Fruit fly (Drosophila melanogaster) whole organism, wandering third instar larva: ENCODE measurements around the gene Tsc1.

Source experiments
- Abd-B ChIP-seq: fragments of >200 bp; optimal IDR thresholded peaks from 2 replicates; lab custom pipeline; 2017; ENCODE audit warnings: missing biosample characterization, missing genetic modification characterization
- CG9705 ChIP-seq: fragments of 200-800 bp; sonication (Bioruptor generic); optimal IDR thresholded peaks from 2 replicates; lab custom pipeline; 2018; ENCODE audit warnings: missing biosample characterization, mild to moderate bottlenecking, missing genetic modification characterization
- CrebA ChIP-seq: fragments of 200-800 bp; sonication (Bioruptor generic); optimal IDR thresholded peaks from 2 replicates; lab custom pipeline; 2016; ENCODE audit warnings: missing biosample characterization, mild to moderate bottlenecking, missing genetic modification characterization, borderline replicate concordance
- Dfd ChIP-seq: fragments of >200 bp; optimal IDR thresholded peaks from 2 replicates; lab custom pipeline; 2017; ENCODE audit warnings: missing biosample characterization, missing genetic modification characterization
- Dif ChIP-seq: fragments of 200-275, 200-300 bp; sonication (Bioruptor generic); optimal IDR thresholded peaks from 2 replicates; lab custom pipeline; 2018; ENCODE audit warnings: missing biosample characterization, missing genetic modification characterization; ENCODE audit not compliant: partially characterized antibody
- GATAd ChIP-seq: sonication (Bioruptor generic); optimal IDR thresholded peaks from 2 replicates; lab custom pipeline; 2016; ENCODE audit warnings: missing biosample characterization, missing genetic modification characterization
- HLH106 ChIP-seq: fragments of 200-800 bp; optimal IDR thresholded peaks from 3 replicates; lab custom pipeline; 2019; ENCODE audit warnings: missing biosample characterization, mild to moderate bottlenecking, missing genetic modification characterization, moderate library complexity
- Hnf4 ChIP-seq: fragments of 200-800 bp; sonication (Bioruptor generic); optimal IDR thresholded peaks from 2 replicates; lab custom pipeline; 2016; ENCODE audit warnings: missing biosample characterization, mild to moderate bottlenecking, missing genetic modification characterization
- Hr78 ChIP-seq: fragments of >200 bp; optimal IDR thresholded peaks from 2 replicates; lab custom pipeline; 2017; ENCODE audit warnings: missing biosample characterization, missing genetic modification characterization
- Hr83 ChIP-seq: fragments of 200-300 bp; sonication (Bioruptor generic); optimal IDR thresholded peaks from 2 replicates; lab custom pipeline; 2016; ENCODE audit warnings: missing biosample characterization, mild to moderate bottlenecking, missing genetic modification characterization, moderate library complexity; ENCODE audit not compliant: poor library complexity, severe bottlenecking
- Jra ChIP-seq: sonication (Bioruptor generic); optimal IDR thresholded peaks from 2 replicates; lab custom pipeline; 2016; ENCODE audit warnings: missing biosample characterization, missing genetic modification characterization
- Mio ChIP-seq: sonication (Bioruptor generic); optimal IDR thresholded peaks from 2 replicates; lab custom pipeline; 2016; ENCODE audit warnings: missing biosample characterization, missing genetic modification characterization
- Myc ChIP-seq: fragments of >200 bp; optimal IDR thresholded peaks from 2 replicates; lab custom pipeline; 2017
- OdsH ChIP-seq: fragments of 200-800 bp; sonication (Bioruptor generic); optimal IDR thresholded peaks from 2 replicates; lab custom pipeline; 2016; ENCODE audit warnings: missing biosample characterization, mild to moderate bottlenecking, missing genetic modification characterization
- Rel ChIP-seq, 2 experiments: fragments of 200-800 bp; sonication (Bioruptor generic) in 1 of 2; optimal IDR thresholded peaks; 2 replicates in 1 of 2; 3 replicates in 1 of 2; lab custom pipeline; 2016 to 2019; ENCODE audit warnings: mild to moderate bottlenecking in 2 of 2, missing biosample characterization in 2 of 2, missing genetic modification characterization in 2 of 2, moderate library complexity in 1 of 2
- Sp1 ChIP-seq: fragments of 200-800 bp; sonication (Bioruptor generic); optimal IDR thresholded peaks from 3 replicates; lab custom pipeline; 2019; ENCODE audit warnings: missing biosample characterization, mild to moderate bottlenecking, missing genetic modification characterization, moderate library complexity
- Vsx2 ChIP-seq: fragments of 200-300, 225-300 bp; sonication (Bioruptor generic); optimal IDR thresholded peaks from 2 replicates; lab custom pipeline; 2018; ENCODE audit warnings: missing biosample characterization, missing genetic modification characterization; ENCODE audit not compliant: partially characterized antibody
- br ChIP-seq: fragments of 200-800 bp; sonication (Bioruptor generic); optimal IDR thresholded peaks from 2 replicates; lab custom pipeline; 2016; ENCODE audit warnings: missing biosample characterization, missing genetic modification characterization
- brk ChIP-seq: fragments of 200-800 bp; sonication (Bioruptor generic); optimal IDR thresholded peaks from 2 replicates; lab custom pipeline; 2016; ENCODE audit warnings: missing biosample characterization, mild to moderate bottlenecking, missing genetic modification characterization
- dl ChIP-seq, 2 experiments: fragments of 175-275, 200-275 bp in 1 of 2; fragments of 200-275 bp in 1 of 2; sonication (Bioruptor generic); optimal IDR thresholded peaks; lab custom pipeline; 2018; ENCODE audit warnings: mild to moderate bottlenecking in 2 of 2, missing biosample characterization in 2 of 2, missing genetic modification characterization in 2 of 2, moderate library complexity in 2 of 2; ENCODE audit not compliant: partially characterized antibody in 2 of 2, insufficient read depth in 1 of 2
- dmrt93B ChIP-seq: fragments of 200-800 bp; sonication (Bioruptor generic); optimal IDR thresholded peaks from 2 replicates; lab custom pipeline; 2018; ENCODE audit warnings: missing biosample characterization, mild to moderate bottlenecking, missing genetic modification characterization
- dsf ChIP-seq: sonication (Bioruptor generic); optimal IDR thresholded peaks from 2 replicates; lab custom pipeline; 2016; ENCODE audit warnings: missing biosample characterization, missing genetic modification characterization, borderline replicate concordance
- ey ChIP-seq: fragments of 200-800 bp; sonication (Bioruptor generic); optimal IDR thresholded peaks from 2 replicates; lab custom pipeline; 2016; ENCODE audit warnings: missing biosample characterization, missing genetic modification characterization
- foxo ChIP-seq, 2 experiments: fragments of 200-800 bp; sonication (Bioruptor generic); optimal IDR thresholded peaks; 2 replicates in 1 of 2; 3 replicates in 1 of 2; lab custom pipeline; 2016 to 2017; ENCODE audit warnings: missing biosample characterization in 2 of 2, missing genetic modification characterization in 2 of 2
- fru ChIP-seq: fragments of 200-800 bp; sonication (Bioruptor generic); optimal IDR thresholded peaks from 3 replicates; lab custom pipeline; 2016; ENCODE audit warnings: missing biosample characterization, mild to moderate bottlenecking, missing genetic modification characterization
- h ChIP-seq: fragments of 200-800 bp; sonication (Bioruptor generic); optimal IDR thresholded peaks from 3 replicates; lab custom pipeline; 2016; ENCODE audit warnings: missing biosample characterization, mild to moderate bottlenecking, missing genetic modification characterization
- jim ChIP-seq: fragments of 175-275, 200-325 bp; sonication (Bioruptor generic); optimal IDR thresholded peaks from 2 replicates; lab custom pipeline; 2016; ENCODE audit warnings: missing biosample characterization, mild to moderate bottlenecking, missing genetic modification characterization
- lola ChIP-seq: fragments of >200 bp; optimal IDR thresholded peaks from 2 replicates; lab custom pipeline; 2017; ENCODE audit warnings: missing biosample characterization, missing genetic modification characterization
- pan ChIP-seq: fragments of >200 bp; optimal IDR thresholded peaks from 2 replicates; lab custom pipeline; 2017
- psq ChIP-seq: fragments of 200-800 bp; sonication (Bioruptor generic); optimal IDR thresholded peaks from 3 replicates; lab custom pipeline; 2017; ENCODE audit warnings: missing biosample characterization, mild to moderate bottlenecking, missing genetic modification characterization, moderate library complexity
- rgr ChIP-seq: fragments of 200-800 bp; sonication (Bioruptor generic); optimal IDR thresholded peaks from 3 replicates; lab custom pipeline; 2016; ENCODE audit warnings: missing biosample characterization, mild to moderate bottlenecking, missing genetic modification characterization
- sage ChIP-seq: fragments of 200-800 bp; sonication (Bioruptor generic); optimal IDR thresholded peaks from 2 replicates; lab custom pipeline; 2016; ENCODE audit warnings: missing biosample characterization, mild to moderate bottlenecking, missing genetic modification characterization
- sv ChIP-seq: fragments of 200-800 bp; sonication (Bioruptor generic); optimal IDR thresholded peaks from 3 replicates; lab custom pipeline; 2016; ENCODE audit warnings: missing biosample characterization, missing genetic modification characterization
- tai ChIP-seq: sonication (Bioruptor generic); optimal IDR thresholded peaks from 2 replicates; lab custom pipeline; 2016; ENCODE audit warnings: missing biosample characterization, missing genetic modification characterization
- usp ChIP-seq: fragments of >200 bp; optimal IDR thresholded peaks from 2 replicates; lab custom pipeline; 2017; ENCODE audit warnings: missing biosample characterization, missing genetic modification characterization
- woc ChIP-seq: sonication (Bioruptor generic); optimal IDR thresholded peaks from 2 replicates; lab custom pipeline; 2016; ENCODE audit warnings: missing biosample characterization, mild to moderate bottlenecking, missing genetic modification characterization

Gene Tsc1

DNA sequence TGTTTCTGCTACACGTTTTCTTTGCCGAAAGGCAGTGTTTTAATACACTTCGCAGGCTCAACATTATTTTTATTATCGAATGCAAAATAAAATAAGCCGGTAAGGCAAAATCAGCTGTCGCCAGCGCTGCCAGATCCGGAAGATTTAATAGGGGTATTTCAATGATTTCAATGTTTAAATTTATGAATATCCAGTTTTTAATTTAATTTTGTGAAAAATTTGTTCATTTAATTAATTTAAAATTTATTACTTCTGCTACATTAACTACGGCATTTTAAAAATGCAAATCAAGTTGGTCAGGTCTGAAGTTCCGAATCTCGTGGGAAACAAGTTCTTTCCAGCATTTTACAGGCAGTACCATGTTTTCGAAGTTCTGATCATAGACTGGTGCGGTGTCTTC, 18.7 kb downstream of the Tsc1 start, which contains the start of gene Slimp:
Slimp (minus strand) TSS at position 130 of the 400 bp plus-strand sequence.
- no peak for TF ChIP-seq Hr78
- peak; percentile 19 for TF ChIP-seq psq (GFP tag; lab: Kevin White, UChicago)
- no peak for TF ChIP-seq Abd-B (GFP tag; lab: Kevin White, UChicago)
- peak; percentile 10 for TF ChIP-seq Sp1 (GFP tag; lab: Kevin White, UChicago)
- peak; percentile 37 for TF ChIP-seq ey (GFP tag; lab: Kevin White, UChicago)
- TF ChIP-seq CG9705 (GFP tag; lab: Kevin White, UChicago) = peak; percentile 13
- no peak for TF ChIP-seq Jra (GFP tag; lab: Kevin White, UChicago)
- TF ChIP-seq Rel (GFP tag; optimal IDR thresholded peaks at IDR 0.05; lab: Kevin White, UChicago) = no peak
- TF ChIP-seq Rel (tag; optimal IDR thresholded peaks at IDR 0.05; lab: Kevin White, UChicago) = peak; percentile 18
- peak; percentile 55 for TF ChIP-seq rgr
- TF ChIP-seq br = peak; percentile 40
- peak; percentile 37 for TF ChIP-seq woc (GFP tag; lab: Kevin White, UChicago)
- no peak for TF ChIP-seq dl (GFP tag; optimal IDR thresholded peaks at IDR 0.05; lab: Kevin White, UChicago; ENCODE audit: insufficient read depth in 1 of 2, partially characterized antibody in 2 of 2)
- TF ChIP-seq sage (GFP tag; lab: Kevin White, UChicago) = peak; percentile 43
- TF ChIP-seq foxo (GFP tag; optimal IDR thresholded peaks at IDR 0.05; lab: Kevin White, UChicago) = peak in 1 of 2 experiments; percentile 49
- peak; percentile 1 for TF ChIP-seq sv (GFP tag; lab: Kevin White, UChicago)
- TF ChIP-seq h (GFP tag; lab: Kevin White, UChicago) = peak; percentile 53
- no peak for TF ChIP-seq Mio
- TF ChIP-seq fru = peak; percentile 28
- no peak for TF ChIP-seq Myc (lab: Kevin White, UChicago)
- TF ChIP-seq Dif = no peak
- TF ChIP-seq usp (GFP tag; lab: Kevin White, UChicago) = no peak
- peak; percentile 38 for TF ChIP-seq Hnf4
- no peak for TF ChIP-seq dsf (GFP tag; lab: Kevin White, UChicago)
- TF ChIP-seq Hr83 (GFP tag; lab: Kevin White, UChicago) = no peak
- TF ChIP-seq OdsH (GFP tag; lab: Kevin White, UChicago) = no peak
- TF ChIP-seq HLH106 (tag; lab: Kevin White, UChicago) = peak; percentile 50
- TF ChIP-seq pan (lab: Kevin White, UChicago) = no peak
- no peak for TF ChIP-seq dmrt93B
- no peak for TF ChIP-seq Vsx2 (GFP tag; lab: Kevin White, UChicago)
- no peak for TF ChIP-seq tai (GFP tag; lab: Kevin White, UChicago)
- no peak for TF ChIP-seq brk (GFP tag; lab: Kevin White, UChicago)

DNA sequence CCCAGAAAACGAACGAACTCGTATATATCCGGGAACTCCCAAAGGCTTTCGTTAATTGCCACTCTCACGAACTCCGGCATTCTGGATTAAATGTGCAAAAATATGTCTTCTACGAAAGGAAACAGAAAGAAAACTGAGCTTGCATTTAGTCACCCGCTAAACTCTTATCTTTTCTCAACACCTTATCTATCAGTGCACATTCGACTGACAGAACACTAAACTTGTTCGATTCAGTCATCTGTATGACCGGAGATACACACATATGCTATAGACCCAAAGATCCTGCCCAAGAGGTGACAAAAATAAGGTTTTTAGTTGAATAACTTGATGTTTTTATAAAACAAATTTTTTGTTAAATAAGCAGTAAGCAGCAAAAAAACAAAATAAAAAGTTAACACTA, 20.0 kb downstream of the Tsc1 start, which contains the start of gene p38c:
p38c (minus strand) TSS at position 101 of the 400 bp plus-strand sequence.
- no peak for TF ChIP-seq OdsH (GFP tag; lab: Kevin White, UChicago)
- no peak for TF ChIP-seq foxo (GFP tag; optimal IDR thresholded peaks at IDR 0.05; lab: Kevin White, UChicago)
- no peak for TF ChIP-seq Myc (lab: Kevin White, UChicago)
- TF ChIP-seq usp (GFP tag; lab: Kevin White, UChicago) = no peak
- TF ChIP-seq Rel (GFP tag; optimal IDR thresholded peaks at IDR 0.05; lab: Kevin White, UChicago) = no peak
- TF ChIP-seq Rel (tag; optimal IDR thresholded peaks at IDR 0.05; lab: Kevin White, UChicago) = peak; percentile 55
- TF ChIP-seq Abd-B (GFP tag; lab: Kevin White, UChicago) = no peak
- no peak for TF ChIP-seq Dfd (GFP tag; lab: Kevin White, UChicago)

DNA sequence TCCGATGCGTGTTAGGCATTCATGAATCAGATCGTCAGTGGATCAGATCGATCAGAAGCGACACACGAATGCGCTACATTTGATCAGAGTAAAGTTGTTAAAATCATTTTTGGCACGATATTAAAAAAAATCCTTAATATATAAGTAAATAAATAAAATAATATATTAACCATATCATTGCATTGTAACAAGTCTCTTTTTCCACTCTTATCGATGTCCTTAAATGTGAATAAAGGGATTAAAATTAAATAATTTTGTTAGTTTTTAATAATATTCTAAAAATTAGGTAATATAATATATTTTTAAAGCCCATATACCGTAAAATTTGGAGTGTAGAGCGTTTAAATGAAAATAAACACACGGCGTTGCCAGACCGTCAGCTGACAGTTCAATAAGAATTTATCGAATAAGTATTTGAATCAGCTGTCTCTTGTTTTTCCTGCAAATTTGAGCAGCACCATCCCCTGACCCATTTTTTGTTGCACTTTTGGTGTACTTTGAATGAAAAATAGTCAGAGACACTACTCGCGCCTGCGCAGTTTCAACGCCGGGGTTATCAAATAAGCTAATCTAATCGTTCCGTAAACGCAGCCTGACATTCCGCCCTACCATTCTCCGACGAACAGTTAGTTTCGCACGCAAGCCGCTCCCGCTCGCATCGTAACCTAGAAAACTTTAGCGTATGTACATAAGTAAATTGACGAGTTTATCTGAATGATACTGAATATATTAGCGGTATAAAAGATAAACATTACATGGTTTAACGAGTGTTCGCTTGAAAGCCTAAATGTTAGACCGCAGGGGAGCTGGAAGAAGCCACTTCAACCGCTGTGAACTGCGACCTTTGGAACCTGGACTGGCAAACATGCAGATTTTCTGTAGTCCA, 22.1 kb downstream of the Tsc1 start, which contains the start of the genes p38a and CG6178:
p38a (minus strand) TSS at position 398 of the 886 bp plus-strand sequence.
CG6178 (plus strand) TSS at position 424 of the 886 bp plus-strand sequence.
- TF ChIP-seq foxo (GFP tag; optimal IDR thresholded peaks at IDR 0.05; lab: Kevin White, UChicago) (peak in 1 of 2 experiments; percentile 96), sage (GFP tag; lab: Kevin White, UChicago) (peak; percentile 65), Dfd (GFP tag; lab: Kevin White, UChicago) (no peak), dsf (GFP tag; lab: Kevin White, UChicago) (peak; percentile 66), brk (GFP tag; lab: Kevin White, UChicago) (no peak), jim (no peak), Hnf4 (peak; percentile 62), br (peak; percentile 85), sv (GFP tag; lab: Kevin White, UChicago) (peak; percentile 56), Hr83 (GFP tag; lab: Kevin White, UChicago) (peak; percentile 64), Abd-B (GFP tag; lab: Kevin White, UChicago) (no peak), fru (peak; percentile 92), dl (GFP tag; optimal IDR thresholded peaks at IDR 0.05; lab: Kevin White, UChicago; ENCODE audit: insufficient read depth in 1 of 2, partially characterized antibody in 2 of 2) (no peak), Jra (GFP tag; lab: Kevin White, UChicago) (peak; percentile 66), Hr78 (no peak), Mio (peak; percentile 37), Vsx2 (GFP tag; lab: Kevin White, UChicago) (no peak), Rel (GFP tag; optimal IDR thresholded peaks at IDR 0.05; lab: Kevin White, UChicago) (peak; percentile 37), Rel (tag; optimal IDR thresholded peaks at IDR 0.05; lab: Kevin White, UChicago) (peak; percentile 86), Myc (lab: Kevin White, UChicago) (peak; percentile 55), usp (GFP tag; lab: Kevin White, UChicago) (no peak), tai (GFP tag; lab: Kevin White, UChicago) (no peak), Dif (no peak), dmrt93B (peak; percentile 98), HLH106 (tag; lab: Kevin White, UChicago) (peak; percentile 99), ey (GFP tag; lab: Kevin White, UChicago) (peak; percentile 73), pan (lab: Kevin White, UChicago) (no peak), GATAd (GFP tag; lab: Kevin White, UChicago) (no peak), woc (GFP tag; lab: Kevin White, UChicago) (peak; percentile 55), lola (GFP tag; lab: Kevin White, UChicago) (no peak), CrebA (GFP tag; lab: Kevin White, UChicago) (no peak), CG9705 (GFP tag; lab: Kevin White, UChicago) (peak; percentile 91)
